Fruit fly (Drosophila melanogaster) whole organism, prepupa: ENCODE results near the gene mTTF.

Experiments used
- Blimp-1 ChIP-seq: fragments of 200-800 bp; sonication (Bioruptor generic); optimal IDR thresholded peaks from 3 replicates; lab custom pipeline; 2017; ENCODE audit warnings: missing biosample characterization, missing genetic modification characterization, mild to moderate bottlenecking, moderate library complexity, missing genetic modification reagents
- CG10631 ChIP-seq: fragments of 200-800 bp; sonication (Bioruptor generic); optimal IDR thresholded peaks from 2 replicates; lab custom pipeline; 2016; ENCODE audit warnings: missing biosample characterization, missing genetic modification characterization
- CG10669 ChIP-seq: fragments of 200-800 bp; sonication (Bioruptor generic); optimal IDR thresholded peaks from 3 replicates; lab custom pipeline; 2018; ENCODE audit warnings: missing biosample characterization, mild to moderate bottlenecking, missing genetic modification characterization, moderate library complexity
- CG11902 ChIP-seq: fragments of 200-800 bp; sonication (Bioruptor generic); optimal IDR thresholded peaks from 3 replicates; lab custom pipeline; 2016; ENCODE audit warnings: missing biosample characterization, missing genetic modification characterization
- CG15336 ChIP-seq: fragments of 200-800 bp; sonication (Bioruptor generic); IDR thresholded peaks from 2 replicates; pipeline ENCODE4 v1.3.6; 2022; ENCODE audit warnings: missing biosample characterization, missing genetic modification characterization
- CG1621 ChIP-seq: fragments of 200-800 bp; sonication (Bioruptor generic); optimal IDR thresholded peaks from 3 replicates; lab custom pipeline; 2018; ENCODE audit warnings: missing biosample characterization, mild to moderate bottlenecking, missing genetic modification characterization
- CG16779 ChIP-seq: fragments of 200-800 bp; sonication (Bioruptor generic); optimal IDR thresholded peaks from 3 replicates; lab custom pipeline; 2017; ENCODE audit warnings: missing biosample characterization, mild to moderate bottlenecking, missing genetic modification characterization
- CG3032 ChIP-seq: fragments of 200-800 bp; optimal IDR thresholded peaks from 2 replicates; lab custom pipeline; 2019; ENCODE audit warnings: missing biosample characterization, mild to moderate bottlenecking, missing genetic modification characterization, moderate library complexity
- CG32006 ChIP-seq: fragments of 200-800 bp; sonication (Bioruptor generic); optimal IDR thresholded peaks from 3 replicates; lab custom pipeline; 2017; ENCODE audit warnings: missing biosample characterization, mild to moderate bottlenecking, missing genetic modification characterization
- CG34406 ChIP-seq: fragments of 200-800 bp; sonication (Bioruptor generic); optimal IDR thresholded peaks from 3 replicates; lab custom pipeline; 2016; ENCODE audit warnings: missing biosample characterization, missing genetic modification characterization
- CG4318 ChIP-seq: fragments of 200-800 bp; sonication (Bioruptor generic); optimal IDR thresholded peaks from 3 replicates; lab custom pipeline; 2017; ENCODE audit warnings: missing biosample characterization, mild to moderate bottlenecking, missing genetic modification characterization
- CG6163 ChIP-seq: fragments of 200-800 bp; sonication (Bioruptor generic); IDR thresholded peaks from 3 replicates; pipeline ENCODE4 v1.3.6; 2022; ENCODE audit warnings: missing biosample characterization, missing genetic modification characterization
- CG6276 ChIP-seq: fragments of 200-800 bp; sonication (Bioruptor generic); optimal IDR thresholded peaks from 2 replicates; lab custom pipeline; 2017; ENCODE audit warnings: missing biosample characterization, mild to moderate bottlenecking, missing genetic modification characterization
- CG6792 ChIP-seq: fragments of 200-800 bp; sonication (Bioruptor generic); optimal IDR thresholded peaks from 3 replicates; lab custom pipeline; 2016; ENCODE audit warnings: missing biosample characterization, missing genetic modification characterization
- CG6808 ChIP-seq: fragments of 200-800 bp; sonication (Bioruptor generic); optimal IDR thresholded peaks from 3 replicates; lab custom pipeline; 2017; ENCODE audit warnings: missing biosample characterization, missing genetic modification characterization, mild to moderate bottlenecking, moderate library complexity, missing genetic modification reagents
- CG6854 ChIP-seq: fragments of 200-800 bp; sonication (Bioruptor generic); optimal IDR thresholded peaks from 2 replicates; lab custom pipeline; 2017; ENCODE audit warnings: missing biosample characterization, mild to moderate bottlenecking, missing genetic modification characterization
- CG7368 ChIP-seq: fragments of 200-800 bp; sonication (Bioruptor generic); optimal IDR thresholded peaks from 3 replicates; lab custom pipeline; 2016; ENCODE audit warnings: missing biosample characterization, missing genetic modification characterization
- CG8119 ChIP-seq: fragments of 200-800 bp; sonication (Bioruptor generic); IDR thresholded peaks from 3 replicates; pipeline ENCODE4 v1.3.6; 2022; ENCODE audit warnings: missing biosample characterization, missing genetic modification characterization
- CG8632 ChIP-seq: fragments of 200-800 bp; sonication (Bioruptor generic); optimal IDR thresholded peaks from 3 replicates; lab custom pipeline; 2016; ENCODE audit warnings: missing biosample characterization, missing genetic modification characterization
- CG9139 ChIP-seq: fragments of 200-800 bp; sonication (Bioruptor generic); optimal IDR thresholded peaks from 3 replicates; lab custom pipeline; 2017; ENCODE audit warnings: missing biosample characterization, mild to moderate bottlenecking, missing genetic modification characterization
- Eip78C ChIP-seq: fragments of 200-800 bp; sonication (Bioruptor generic); peaks from one replicate; lab custom pipeline; 2016; ENCODE audit warnings: missing biosample characterization, missing genetic modification characterization
- Ets21C ChIP-seq: fragments of 200-800 bp; sonication (Bioruptor generic); optimal IDR thresholded peaks from 3 replicates; lab custom pipeline; 2016; ENCODE audit warnings: missing biosample characterization, missing genetic modification characterization
- Ets96B ChIP-seq: fragments of 200-800 bp; optimal IDR thresholded peaks from 2 replicates; lab custom pipeline; 2019; ENCODE audit warnings: missing biosample characterization, mild to moderate bottlenecking, missing genetic modification characterization, moderate library complexity
- Gug ChIP-seq: fragments of 200-800 bp; sonication (Bioruptor generic); IDR thresholded peaks from 2 replicates; pipeline ENCODE4 v1.3.6; 2022; ENCODE audit warnings: missing biosample characterization, missing genetic modification characterization
- Hr39 ChIP-seq: fragments of 200-800 bp; sonication (Bioruptor generic); optimal IDR thresholded peaks from 2 replicates; lab custom pipeline; 2016; ENCODE audit warnings: missing biosample characterization, missing genetic modification characterization
- Hr4 ChIP-seq: fragments of 200-800 bp; sonication (Bioruptor generic); optimal IDR thresholded peaks from 3 replicates; lab custom pipeline; 2016; ENCODE audit warnings: missing biosample characterization, missing genetic modification characterization
- Lpt ChIP-seq: fragments of 200-800 bp; sonication (Bioruptor generic); optimal IDR thresholded peaks from 3 replicates; lab custom pipeline; 2016; ENCODE audit warnings: missing biosample characterization, missing genetic modification characterization
- Met ChIP-seq: fragments of 200-800 bp; sonication (Bioruptor generic); optimal IDR thresholded peaks from 3 replicates; lab custom pipeline; 2016; ENCODE audit warnings: missing biosample characterization, missing genetic modification characterization
- Sox102F ChIP-seq: fragments of 200-800 bp; sonication (Bioruptor generic); optimal IDR thresholded peaks from 2 replicates; lab custom pipeline; 2016; ENCODE audit warnings: missing biosample characterization, mild to moderate bottlenecking, missing genetic modification characterization
- achi ChIP-seq: fragments of 200-800 bp; sonication (Bioruptor generic); optimal IDR thresholded peaks from 3 replicates; lab custom pipeline; 2016; ENCODE audit warnings: missing biosample characterization, missing genetic modification characterization
- acj6 ChIP-seq: fragments of 200-800 bp; sonication (Bioruptor generic); optimal IDR thresholded peaks from 3 replicates; lab custom pipeline; 2016; ENCODE audit warnings: missing biosample characterization, missing genetic modification characterization
- cyc ChIP-seq: fragments of 200-800 bp; sonication (Bioruptor generic); optimal IDR thresholded peaks from 3 replicates; lab custom pipeline; 2016; ENCODE audit warnings: missing biosample characterization, missing genetic modification characterization
- dac ChIP-seq: fragments of 200-800 bp; sonication (Bioruptor generic); optimal IDR thresholded peaks from 2 replicates; lab custom pipeline; 2017; ENCODE audit warnings: missing biosample characterization, mild to moderate bottlenecking, missing genetic modification characterization
- eg ChIP-seq: fragments of 200-800 bp; sonication (Bioruptor generic); IDR thresholded peaks from 3 replicates; pipeline ENCODE4 v1.3.6; 2022; ENCODE audit warnings: missing biosample characterization, missing genetic modification characterization
- fkh ChIP-seq: fragments of 200-800 bp; sonication (Bioruptor generic); optimal IDR thresholded peaks from 3 replicates; lab custom pipeline; 2017; ENCODE audit warnings: missing biosample characterization, mild to moderate bottlenecking, missing genetic modification characterization, moderate library complexity
- lz ChIP-seq: fragments of 200-800 bp; sonication (Bioruptor generic); optimal IDR thresholded peaks from 3 replicates; lab custom pipeline; 2016; ENCODE audit warnings: missing biosample characterization, missing genetic modification characterization
- net ChIP-seq: fragments of 200-800 bp; sonication (Bioruptor generic); optimal IDR thresholded peaks from 3 replicates; lab custom pipeline; 2016; ENCODE audit warnings: missing biosample characterization, missing genetic modification characterization
- pdm3 ChIP-seq: fragments of 200-800 bp; sonication (Bioruptor generic); optimal IDR thresholded peaks from 3 replicates; lab custom pipeline; 2016; ENCODE audit warnings: missing biosample characterization, missing genetic modification characterization
- salr ChIP-seq, 2 experiments: fragments of 200-800 bp; sonication (Bioruptor generic); optimal IDR thresholded peaks; 3 replicates each; lab custom pipeline; 2016 to 2018; ENCODE audit warnings: missing biosample characterization in 2 of 2, missing genetic modification characterization in 2 of 2, mild to moderate bottlenecking in 1 of 2
- spab ChIP-seq: fragments of 200-800 bp; sonication (Bioruptor generic); optimal IDR thresholded peaks from 2 replicates; lab custom pipeline; 2017; ENCODE audit warnings: missing biosample characterization, mild to moderate bottlenecking, missing genetic modification characterization, missing genetic modification reagents
- ss ChIP-seq, 2 experiments: fragments of 200-800 bp; sonication (Bioruptor generic); optimal IDR thresholded peaks; 2 replicates in 1 of 2; 3 replicates in 1 of 2; lab custom pipeline; 2017 to 2018; ENCODE audit warnings: mild to moderate bottlenecking in 2 of 2, missing biosample characterization in 2 of 2, missing genetic modification characterization in 2 of 2, moderate library complexity in 1 of 2
- topi ChIP-seq: fragments of 200-800 bp; sonication (Bioruptor generic); optimal IDR thresholded peaks from 3 replicates; lab custom pipeline; 2016; ENCODE audit warnings: missing biosample characterization, missing genetic modification characterization
- vri ChIP-seq: fragments of 200-800 bp; sonication (Bioruptor generic); optimal IDR thresholded peaks from 3 replicates; lab custom pipeline; 2016; ENCODE audit warnings: missing biosample characterization, mild to moderate bottlenecking, missing genetic modification characterization

The mTTF gene

dm6 chr2L:14336311-14336836 is 12.2 kb downstream of the mTTF start:
- TF ChIP-seq Met (GFP tag; lab: Kevin White, UChicago) (no peak), topi (no peak), fkh (GFP tag; lab: Kevin White, UChicago) (no peak), spab (GFP tag; lab: Kevin White, UChicago) (no peak), CG8632 (GFP tag; lab: Kevin White, UChicago) (no peak), Blimp-1 (GFP tag; lab: Kevin White, UChicago) (no peak), Sox102F (GFP tag; lab: Kevin White, UChicago) (no peak)

- no peak for TF ChIP-seq Gug (GFP tag; lab: Robert Waterston, UW)
- TF ChIP-seq CG34406 (GFP tag; lab: Kevin White, UChicago), result no peak
- TF ChIP-seq Blimp-1 (GFP tag; lab: Kevin White, UChicago), result no peak
- TF ChIP-seq CG10669 (GFP tag; lab: Kevin White, UChicago), result no peak
- no peak for TF ChIP-seq CG6163 (GFP tag; lab: Robert Waterston, UW)
- TF ChIP-seq eg (GFP tag; lab: Robert Waterston, UW), result 0 out of 3 replicates have a peak, but pooled peaks have one; percentile 13
Observed at dm6 chr2L:14333965-14334364, 14.6 kb downstream of the mTTF start, which contains the start of gene CG33090. CG33090 (plus strand) TSS chr2L:14334158.

DNA sequence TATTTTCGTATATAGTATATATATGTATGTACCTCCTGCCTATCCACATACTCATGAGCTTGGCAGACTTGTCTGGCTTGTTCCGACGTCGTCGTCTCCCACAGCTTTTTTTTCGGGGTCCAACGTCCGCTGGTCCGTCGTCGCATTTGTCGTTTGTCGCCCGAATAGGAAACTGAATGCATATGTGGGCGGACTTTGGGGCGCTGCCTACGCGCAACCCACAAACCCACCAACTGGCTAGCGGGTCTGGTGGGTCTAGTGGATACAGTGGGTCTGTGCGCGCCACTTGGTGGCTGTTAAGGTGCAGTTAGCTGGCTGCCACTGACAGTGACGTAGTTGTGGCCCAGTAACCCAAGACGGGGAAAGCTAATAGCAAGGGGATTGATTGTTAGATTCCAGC is 29.6 kb downstream of the mTTF start:
- TF ChIP-seq Eip78C (GFP tag; lab: Kevin White, UChicago) (no peak), CG15336 (GFP tag; lab: Robert Waterston, UW) (no peak), Gug (GFP tag; lab: Robert Waterston, UW) (no peak), CG8632 (GFP tag; lab: Kevin White, UChicago) (no peak), Ets21C (no peak)

DNA sequence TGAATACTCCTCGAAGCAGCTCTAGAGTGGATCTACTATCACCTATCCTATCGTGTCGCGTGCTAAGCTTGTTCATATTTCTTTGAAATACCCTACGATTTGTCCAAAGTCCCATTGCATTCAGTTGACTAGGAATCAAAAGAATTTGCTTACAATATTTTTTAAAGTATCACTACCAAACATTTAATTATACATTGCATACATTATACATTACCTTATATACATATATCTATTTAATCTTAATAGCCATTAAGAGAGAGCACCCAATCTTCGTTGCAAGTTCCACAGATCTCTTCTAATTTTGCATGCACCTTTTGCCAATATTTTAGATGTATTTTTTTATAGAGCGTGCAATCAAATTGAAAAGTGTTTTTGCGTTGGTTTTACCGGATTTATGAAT is 30.0 kb downstream of the mTTF start:
- TF ChIP-seq pdm3, result peak; percentile 1
- TF ChIP-seq Lpt, result peak; percentile 73
- TF ChIP-seq Eip78C (GFP tag; lab: Kevin White, UChicago), result no peak
- no peak for TF ChIP-seq CG11902 (GFP tag; lab: Kevin White, UChicago)
- TF ChIP-seq acj6, result no peak
- peak; percentile 43; the same call in 1 of the 3 replicates for TF ChIP-seq CG6163 (GFP tag; lab: Robert Waterston, UW)
- no peak for TF ChIP-seq Blimp-1 (GFP tag; lab: Kevin White, UChicago)
- TF ChIP-seq lz (GFP tag; lab: Kevin White, UChicago), result no peak
- no peak for TF ChIP-seq ss (GFP tag; optimal IDR thresholded peaks at IDR 0.05; lab: Kevin White, UChicago)
- no peak for TF ChIP-seq CG10669 (GFP tag; lab: Kevin White, UChicago)
- no peak for TF ChIP-seq CG8632 (GFP tag; lab: Kevin White, UChicago)
- no peak for TF ChIP-seq CG3032 (tag; lab: Kevin White, UChicago)
- TF ChIP-seq CG9139, result no peak
- TF ChIP-seq CG15336 (GFP tag; lab: Robert Waterston, UW), result peak; percentile 87
- peak; percentile 75 for TF ChIP-seq CG4318 (GFP tag; lab: Kevin White, UChicago)
- no peak for TF ChIP-seq Ets96B (tag; lab: Kevin White, UChicago)
- TF ChIP-seq CG32006, result peak; percentile 87
- TF ChIP-seq dac, result peak; percentile 30
- TF ChIP-seq CG7368 (GFP tag; lab: Kevin White, UChicago), result no peak
- TF ChIP-seq CG8119 (GFP tag; lab: Robert Waterston, UW), result peak; percentile 85
- peak in 1 of 2 experiments; percentile 40 for TF ChIP-seq salr (GFP tag; optimal IDR thresholded peaks at IDR 0.05; lab: Kevin White, UChicago)
- peak; percentile 72 for TF ChIP-seq CG6276 (GFP tag; lab: Kevin White, UChicago)
- TF ChIP-seq Gug (GFP tag; lab: Robert Waterston, UW), result peak; percentile 42
- TF ChIP-seq achi (GFP tag; lab: Kevin White, UChicago), result peak; percentile 40
- no peak for TF ChIP-seq vri
- TF ChIP-seq net, result no peak
- no peak for TF ChIP-seq Hr39
- no peak for TF ChIP-seq CG6854
- TF ChIP-seq CG1621 (tag; lab: Kevin White, UChicago), result no peak
- TF ChIP-seq CG6808 (GFP tag; lab: Kevin White, UChicago), result no peak
- TF ChIP-seq cyc, result no peak
- TF ChIP-seq fkh (GFP tag; lab: Kevin White, UChicago), result no peak
- TF ChIP-seq CG10631 (GFP tag; lab: Kevin White, UChicago), result peak; percentile 9
- TF ChIP-seq CG16779 (tag; lab: Kevin White, UChicago), result no peak
- TF ChIP-seq Hr4 (GFP tag; lab: Kevin White, UChicago), result peak; percentile 81
- peak; percentile 80; the same call in 2 of the 3 replicates for TF ChIP-seq eg (GFP tag; lab: Robert Waterston, UW)
- no peak for TF ChIP-seq CG6792 (GFP tag; lab: Kevin White, UChicago)
